Worm (Caenorhabditis elegans) whole organism, late embryonic: ENCODE data around the gene C04E6.7.

ENCODE experiments used
- ceh-30 ChIP-seq: fragments of 150-350 bp; optimal IDR thresholded peaks from 2 replicates; lab custom pipeline; 2014; ENCODE audit warnings: missing biosample characterization, missing genetic modification characterization
- elt-2 ChIP-seq: sonication (generic microtip); optimal IDR thresholded peaks from 2 replicates; lab custom pipeline; 2016; ENCODE audit warnings: missing genetic modification reagents, missing genetic modification characterization, missing compliant biosample characterization
- fkh-10 ChIP-seq: fragments of 150-350 bp; optimal IDR thresholded peaks from 2 replicates; lab custom pipeline; 2014; ENCODE audit warnings: missing biosample characterization, missing genetic modification reagents, missing genetic modification characterization
- fkh-6 ChIP-seq: sonication (generic microtip); optimal IDR thresholded peaks from 2 replicates; lab custom pipeline; 2016; ENCODE audit warnings: missing genetic modification characterization, missing compliant biosample characterization
- madf-2 ChIP-seq: sonication (generic microtip); optimal IDR thresholded peaks from 2 replicates; lab custom pipeline; 2017; ENCODE audit warnings: missing genetic modification characterization, missing compliant biosample characterization
- nhr-232 ChIP-seq: sonication (generic microtip); optimal IDR thresholded peaks from 2 replicates; lab custom pipeline; 2016; ENCODE audit warnings: missing genetic modification characterization, missing compliant biosample characterization
- odd-2 ChIP-seq: sonication (generic microtip); optimal IDR thresholded peaks from 2 replicates; lab custom pipeline; 2017; ENCODE audit warnings: antibody characterized with exemption, mild to moderate bottlenecking, missing genetic modification characterization, missing compliant biosample characterization
- pag-3 ChIP-seq: sonication (generic microtip); optimal IDR thresholded peaks from 2 replicates; lab custom pipeline; 2016; ENCODE audit warnings: missing compliant biosample characterization, missing genetic modification characterization, borderline replicate concordance
- pax-1 ChIP-seq: fragments of 150-350 bp; optimal IDR thresholded peaks from 2 replicates; lab custom pipeline; 2014; ENCODE audit warnings: missing biosample characterization, missing genetic modification characterization
- pha-2 ChIP-seq: sonication (generic microtip); optimal IDR thresholded peaks from 2 replicates; lab custom pipeline; 2017; ENCODE audit warnings: mild to moderate bottlenecking, missing genetic modification characterization, missing compliant biosample characterization
- pqm-1 ChIP-seq: sonication (generic microtip); optimal IDR thresholded peaks from 2 replicates; lab custom pipeline; 2016; ENCODE audit warnings: missing genetic modification characterization, missing compliant biosample characterization

- TF ChIP-seq madf-2, result no peak
- TF ChIP-seq fkh-10, result no peak
- TF ChIP-seq ceh-30, result no peak
- no peak for TF ChIP-seq pha-2 (tag; lab: Kevin White, UChicago)
- TF ChIP-seq pqm-1 (tag; lab: Kevin White, UChicago), result no peak
- no peak for TF ChIP-seq fkh-6 (tag; lab: Kevin White, UChicago)
- TF ChIP-seq elt-2, result no peak
- no peak for TF ChIP-seq nhr-232
- TF ChIP-seq odd-2 (tag; lab: Kevin White, UChicago), result no peak
- no peak for TF ChIP-seq pax-1 (tag; lab: Kevin White, UChicago)
- no peak for TF ChIP-seq pag-3
Measured at ce11 chrV:5901833-5902232, 8.7 kb downstream of the C04E6.7 start, which contains the start of gene C04E6.5.
